Worm (Caenorhabditis elegans) whole organism, young adult: ENCODE measurements around the gene C25E10.5.

Experiments used
- attf-3 ChIP-seq: fragments of 200-800 bp; sonication (Bioruptor generic); conservative IDR thresholded peaks from 2 replicates; pipeline ENCODE4 v1.3.6; 2022; ENCODE audit warnings: missing genetic modification reagents, missing genetic modification characterization, missing compliant biosample characterization
- die-1 ChIP-seq: sonication (generic microtip); optimal IDR thresholded peaks from 2 replicates; lab custom pipeline; 2016; ENCODE audit warnings: missing genotype, mild to moderate bottlenecking, missing genetic modification characterization, missing compliant biosample characterization
- dox-1 ChIP-seq: fragments of 200-800 bp; sonication (Bioruptor generic); IDR thresholded peaks from 2 replicates; pipeline ENCODE4 v1.3.6; 2022; ENCODE audit warnings: missing genetic modification reagents, missing genetic modification characterization, missing compliant biosample characterization
- pbrm-1 ChIP-seq: fragments of 200-800 bp; sonication (Bioruptor generic); IDR thresholded peaks from 2 replicates; pipeline ENCODE4 v1.3.6; 2022; ENCODE audit warnings: missing genetic modification reagents, missing genetic modification characterization, missing compliant biosample characterization
- pha-4 ChIP-seq: fragments of 150-350 bp; sonication (generic microtip); optimal IDR thresholded peaks from 2 replicates; lab custom pipeline; 2014; ENCODE audit warnings: missing biosample characterization, missing genetic modification reagents, missing genetic modification characterization
- sptf-2 ChIP-seq: fragments of 200-800 bp; sonication (Bioruptor generic); optimal IDR thresholded peaks from 2 replicates; lab custom pipeline; 2018; ENCODE audit warnings: mild to moderate bottlenecking, missing genetic modification characterization, missing compliant biosample characterization
- tlf-1 ChIP-seq: fragments of 200-800 bp; sonication (Bioruptor generic); optimal IDR thresholded peaks from 2 replicates; lab custom pipeline; 2018; ENCODE audit warnings: mild to moderate bottlenecking, missing genetic modification characterization, missing compliant biosample characterization
- unc-130 ChIP-seq: sonication (generic microtip); optimal IDR thresholded peaks from 2 replicates; lab custom pipeline; 2016; ENCODE audit warnings: missing genetic modification reagents, missing genetic modification characterization, missing compliant biosample characterization

ce11 chrV:9065001-9065400 lies 34.7 kb downstream of the C25E10.5 start:
- TF ChIP-seq attf-3 (GFP tag; lab: Robert Waterston, UW): no peak
- TF ChIP-seq pbrm-1 (GFP tag; lab: Robert Waterston, UW): no peak
- no peak for TF ChIP-seq die-1 (tag; lab: Kevin White, UChicago)
- no peak for TF ChIP-seq sptf-2
- TF ChIP-seq tlf-1 (GFP tag; lab: Kevin White, UChicago): no peak
- no peak for TF ChIP-seq unc-130
- TF ChIP-seq dox-1: no peak
- TF ChIP-seq pha-4 (tag; lab: Kevin White, UChicago): no peak
